Fruit fly (Drosophila melanogaster) whole organism, embryonic: ENCODE data around the gene Traf-like.

ENCODE experiments used
- B-H1 ChIP-seq: fragments of 200-800 bp; sonication (Bioruptor generic); IDR thresholded peaks from 3 replicates; pipeline ENCODE4 v1.3.6; 2022; ENCODE audit warnings: missing biosample characterization, missing genetic modification characterization
- Bgb ChIP-seq: fragments of 200-800 bp; sonication (Bioruptor generic); IDR thresholded peaks from 2 replicates; pipeline ENCODE4 v1.3.6; 2022; ENCODE audit warnings: missing biosample characterization, missing genetic modification characterization; ENCODE audit not compliant: partially characterized antibody
- CG1024 ChIP-seq: fragments of 200-800 bp; sonication (Bioruptor generic); IDR thresholded peaks from 2 replicates; pipeline ENCODE4 v1.3.6; 2022; ENCODE audit warnings: missing biosample characterization, missing genetic modification characterization
- CG10366 ChIP-seq: fragments of 200-800 bp; sonication (Bioruptor generic); IDR thresholded peaks from 2 replicates; pipeline ENCODE4 v1.3.6; 2022; ENCODE audit warnings: missing biosample characterization, missing genetic modification characterization
- CG11085 ChIP-seq: fragments of 200-800 bp; sonication (Bioruptor generic); IDR thresholded peaks from 2 replicates; pipeline ENCODE4 v1.3.6; 2022; ENCODE audit warnings: missing biosample characterization, missing genetic modification characterization
- CG11247 ChIP-seq: fragments of 200-800 bp; sonication (Bioruptor generic); IDR thresholded peaks from 2 replicates; pipeline ENCODE4 v1.3.6; 2022; ENCODE audit warnings: missing biosample characterization, missing genetic modification characterization
- CG11456 ChIP-seq: fragments of 200-800 bp; sonication (Bioruptor generic); IDR thresholded peaks from 3 replicates; pipeline ENCODE4 v1.3.6; 2022; ENCODE audit warnings: missing biosample characterization, missing genetic modification characterization
- CG12659 ChIP-seq: fragments of 200-800 bp; sonication (Bioruptor generic); optimal IDR thresholded peaks from 3 replicates; lab custom pipeline; 2017; ENCODE audit warnings: mild to moderate bottlenecking, missing biosample characterization, missing genetic modification reagents, missing genetic modification characterization
- CG14050 ChIP-seq: fragments of 200-800 bp; sonication (Bioruptor generic); IDR thresholded peaks from 3 replicates; pipeline ENCODE4 v1.3.6; 2022; ENCODE audit warnings: missing biosample characterization, missing genetic modification characterization
- CG15601 ChIP-seq: fragments of 200-800 bp; sonication (Bioruptor generic); optimal IDR thresholded peaks from 3 replicates; lab custom pipeline; 2019; ENCODE audit warnings: missing biosample characterization, mild to moderate bottlenecking, missing genetic modification characterization, moderate library complexity
- CG1603 ChIP-seq: fragments of 200-800 bp; sonication (Bioruptor generic); optimal IDR thresholded peaks from 2 replicates; lab custom pipeline; 2019; ENCODE audit warnings: missing biosample characterization, mild to moderate bottlenecking, missing genetic modification characterization, moderate library complexity
- CG17568 ChIP-seq: fragments of 200-800 bp; sonication (Bioruptor generic); optimal IDR thresholded peaks from 2 replicates; lab custom pipeline; 2018; ENCODE audit warnings: missing biosample characterization, mild to moderate bottlenecking, missing genetic modification characterization, moderate library complexity
- CG31388 ChIP-seq: fragments of 200-800 bp; sonication (Bioruptor generic); optimal IDR thresholded peaks from 2 replicates; lab custom pipeline; 2016; ENCODE audit warnings: missing biosample characterization, missing genetic modification characterization
- CG3995 ChIP-seq: fragments of 200-800 bp; sonication (Bioruptor generic); optimal IDR thresholded peaks from 3 replicates; lab custom pipeline; 2016; ENCODE audit warnings: missing biosample characterization, missing genetic modification characterization
- CG4282 ChIP-seq: fragments of 200-800 bp; sonication (Bioruptor generic); optimal IDR thresholded peaks from 2 replicates; lab custom pipeline; 2016; ENCODE audit warnings: missing biosample characterization, missing genetic modification characterization
- CG4854 ChIP-seq: fragments of 200-800 bp; sonication (Bioruptor generic); optimal IDR thresholded peaks from 2 replicates; lab custom pipeline; 2016; ENCODE audit warnings: missing biosample characterization, missing genetic modification characterization, inconsistent platforms
- CG6765 ChIP-seq: fragments of 200-800 bp; sonication (Bioruptor generic); optimal IDR thresholded peaks from 3 replicates; lab custom pipeline; 2017; ENCODE audit warnings: missing biosample characterization, mild to moderate bottlenecking, missing genetic modification characterization
- CG8281 ChIP-seq: fragments of 200-800 bp; sonication (Bioruptor generic); optimal IDR thresholded peaks from 2 replicates; lab custom pipeline; 2018; ENCODE audit warnings: missing biosample characterization, mild to moderate bottlenecking, missing genetic modification characterization, moderate library complexity
- CG8765 ChIP-seq: fragments of 200-800 bp; sonication (Bioruptor generic); IDR thresholded peaks from 2 replicates; pipeline ENCODE4 v1.3.6; 2022; ENCODE audit warnings: missing biosample characterization, missing genetic modification characterization
- CG8924 ChIP-seq: fragments of 200-800 bp; optimal IDR thresholded peaks from 3 replicates; lab custom pipeline; 2019; ENCODE audit warnings: missing biosample characterization, mild to moderate bottlenecking, missing genetic modification characterization, moderate library complexity
- CG9817 ChIP-seq: fragments of 200-800 bp; sonication (Bioruptor generic); optimal IDR thresholded peaks from 2 replicates; lab custom pipeline; 2018; ENCODE audit warnings: missing biosample characterization, mild to moderate bottlenecking, missing genetic modification characterization, moderate library complexity
- CkIIα-i1 ChIP-seq: fragments of 200-800 bp; sonication (Bioruptor generic); IDR thresholded peaks from 2 replicates; pipeline ENCODE4 v1.3.6; 2022; ENCODE audit warnings: missing biosample characterization, missing genetic modification characterization
- CoRest ChIP-seq: fragments of 200-800 bp; sonication (Bioruptor generic); optimal IDR thresholded peaks from 3 replicates; lab custom pipeline; 2018; ENCODE audit warnings: missing biosample characterization, mild to moderate bottlenecking, missing genetic modification characterization, moderate library complexity
- D19B ChIP-seq: fragments of 200-800 bp; sonication (Bioruptor generic); optimal IDR thresholded peaks from 2 replicates; lab custom pipeline; 2017; ENCODE audit warnings: missing biosample characterization, mild to moderate bottlenecking, missing genetic modification characterization
- HmgD ChIP-seq: fragments of 200-800 bp; sonication (Bioruptor generic); optimal IDR thresholded peaks from 3 replicates; lab custom pipeline; 2016; ENCODE audit warnings: missing biosample characterization, missing genetic modification characterization
- Hr78 ChIP-seq, 2 experiments: fragments of 200-800 bp in 1 of 2; fragments of >200 bp in 1 of 2; sonication (Bioruptor generic) in 1 of 2; optimal IDR thresholded peaks; 2 replicates each; lab custom pipeline; 2017 to 2019; ENCODE audit warnings: missing biosample characterization in 2 of 2, missing genetic modification characterization in 2 of 2, mild to moderate bottlenecking in 1 of 2, moderate library complexity in 1 of 2
- Lim3 ChIP-seq: fragments of 200-800 bp; sonication (Bioruptor generic); IDR thresholded peaks from 2 replicates; pipeline ENCODE4 v1.3.6; 2022; ENCODE audit warnings: missing biosample characterization, missing genetic modification characterization
- NfI ChIP-seq: fragments of 200-800 bp; sonication (Bioruptor generic); optimal IDR thresholded peaks from 3 replicates; lab custom pipeline; 2018; ENCODE audit warnings: missing biosample characterization, mild to moderate bottlenecking, missing genetic modification characterization, moderate library complexity
- Stat92E ChIP-seq, 3 experiments: fragments of >200 bp in 2 of 3; fragments of 200-800 bp in 1 of 3; sonication (Bioruptor generic) in 1 of 3; optimal IDR thresholded peaks; 2 replicates each; lab custom pipeline; 2017 to 2019; ENCODE audit warnings: missing biosample characterization in 3 of 3, missing genetic modification characterization in 3 of 3, mild to moderate bottlenecking in 1 of 3, moderate library complexity in 1 of 3
- Tbp ChIP-seq: fragments of >200 bp; optimal IDR thresholded peaks from 2 replicates; lab custom pipeline; 2018; ENCODE audit warnings: missing biosample characterization, missing genetic modification characterization
- ap ChIP-seq: fragments of 200-800 bp; sonication (Bioruptor generic); IDR thresholded peaks from 2 replicates; pipeline ENCODE4 v1.3.6; 2022; ENCODE audit warnings: missing biosample characterization, missing genetic modification characterization
- bab2 ChIP-seq: fragments of 200-800 bp; sonication (Bioruptor generic); optimal IDR thresholded peaks from 2 replicates; lab custom pipeline; 2016; ENCODE audit warnings: missing biosample characterization, missing genetic modification characterization
- bigmax ChIP-seq: fragments of 200-800 bp; sonication (Bioruptor generic); optimal IDR thresholded peaks from 2 replicates; lab custom pipeline; 2018; ENCODE audit warnings: missing biosample characterization, mild to moderate bottlenecking, missing genetic modification characterization
- bsh ChIP-seq, 2 experiments: fragments of 200-800 bp; sonication (Bioruptor generic); optimal IDR thresholded peaks; 2 replicates each; lab custom pipeline; 2017 to 2018; ENCODE audit warnings: mild to moderate bottlenecking in 2 of 2, missing biosample characterization in 2 of 2, missing genetic modification characterization in 2 of 2, moderate library complexity in 1 of 2
- chinmo ChIP-seq: fragments of 200-800 bp; sonication (Bioruptor generic); IDR thresholded peaks from 4 replicates; pipeline ENCODE4 v1.3.6; 2022; ENCODE audit warnings: missing biosample characterization, missing genetic modification characterization; ENCODE audit not compliant: partially characterized antibody
- croc ChIP-seq: fragments of 200-800 bp; sonication (Bioruptor generic); conservative IDR thresholded peaks from 3 replicates; pipeline ENCODE4 v1.3.6; 2022; ENCODE audit warnings: missing biosample characterization, missing genetic modification characterization
- da ChIP-seq: fragments of 200-800 bp; sonication (Bioruptor generic); optimal IDR thresholded peaks from 2 replicates; lab custom pipeline; 2016; ENCODE audit warnings: missing biosample characterization, missing genetic modification characterization
- fd64A ChIP-seq: fragments of 200-800 bp; sonication (Bioruptor generic); optimal IDR thresholded peaks from 3 replicates; lab custom pipeline; 2018; ENCODE audit warnings: missing biosample characterization, mild to moderate bottlenecking, missing genetic modification characterization
- ftz-f1 ChIP-seq: fragments of 200-800 bp; sonication (Bioruptor generic); optimal IDR thresholded peaks from 2 replicates; lab custom pipeline; 2016; ENCODE audit warnings: missing biosample characterization, missing genetic modification characterization
- gro ChIP-seq: fragments of 200-800 bp; sonication (Bioruptor generic); optimal IDR thresholded peaks from 2 replicates; lab custom pipeline; 2016; ENCODE audit warnings: missing biosample characterization, missing genetic modification characterization
- inv ChIP-seq: fragments of 200-800 bp; sonication (Bioruptor generic); IDR thresholded peaks from 2 replicates; pipeline ENCODE4 v1.3.6; 2022; ENCODE audit warnings: missing biosample characterization, missing genetic modification characterization; ENCODE audit not compliant: partially characterized antibody
- nerfin-2 ChIP-seq: fragments of 200-800 bp; sonication (Bioruptor generic); IDR thresholded peaks from 2 replicates; pipeline ENCODE4 v1.3.6; 2022; ENCODE audit warnings: missing biosample characterization, missing genetic modification characterization; ENCODE audit not compliant: partially characterized antibody
- nom ChIP-seq: fragments of 200-800 bp; sonication (Bioruptor generic); optimal IDR thresholded peaks from 2 replicates; lab custom pipeline; 2017; ENCODE audit warnings: missing biosample characterization, missing genetic modification characterization, mild to moderate bottlenecking, moderate library complexity, missing genetic modification reagents
- salm ChIP-seq: fragments of 200-800 bp; sonication (Bioruptor generic); optimal IDR thresholded peaks from 2 replicates; lab custom pipeline; 2018; ENCODE audit warnings: missing biosample characterization, mild to moderate bottlenecking, missing genetic modification characterization
- tin ChIP-seq: fragments of 200-800 bp; sonication (Bioruptor generic); optimal IDR thresholded peaks from 3 replicates; lab custom pipeline; 2016; ENCODE audit warnings: missing biosample characterization, missing genetic modification characterization
- vnd ChIP-seq: fragments of 200-800 bp; sonication (Bioruptor generic); IDR thresholded peaks from 3 replicates; pipeline ENCODE4 v1.3.6; 2022; ENCODE audit warnings: missing biosample characterization, missing genetic modification characterization; ENCODE audit not compliant: partially characterized antibody
- z ChIP-seq: fragments of 200-800 bp; sonication (Bioruptor generic); IDR thresholded peaks from 3 replicates; pipeline ENCODE4 v1.3.6; 2022; ENCODE audit warnings: missing biosample characterization, missing genetic modification characterization
- zf30C ChIP-seq: fragments of 200-800 bp; sonication (Bioruptor generic); optimal IDR thresholded peaks from 3 replicates; lab custom pipeline; 2018; ENCODE audit warnings: missing biosample characterization, mild to moderate bottlenecking, missing genetic modification characterization

Traf-like gene

dm6 chrX:16448252-16449191, 33.7 kb downstream of the Traf-like start, which contains the start of the genes CG34015 and eIF4H1:
Gene CG34015, minus strand, starts transcription at chrX:16448302.
Gene eIF4H1, plus strand, starts transcription at chrX:16448665.
- TF ChIP-seq B-H1 (GFP tag; lab: Robert Waterston, UW) (no peak), CG9817 (tag; lab: Kevin White, UChicago) (no peak), D19B (GFP tag; lab: Kevin White, UChicago) (no peak), CG15601 (peak; percentile 50), Hr78 (GFP tag; optimal IDR thresholded peaks at IDR 0.05; lab: Kevin White, UChicago) (no peak), CG6765 (GFP tag; lab: Kevin White, UChicago) (peak; percentile 57), gro (GFP tag; lab: Kevin White, UChicago) (no peak), CkIIα-i1 (GFP tag; lab: Robert Waterston, UW) (no peak), croc (no peak), nerfin-2 (GFP tag; lab: Robert Waterston, UW) (no peak), CG14050 (GFP tag; lab: Robert Waterston, UW) (no peak), nom (GFP tag; lab: Kevin White, UChicago) (peak; percentile 89), CG31388 (GFP tag; lab: Kevin White, UChicago) (no peak), salm (tag; lab: Kevin White, UChicago) (no peak), bsh (GFP tag; optimal IDR thresholded peaks at IDR 0.05; lab: Kevin White, UChicago) (peak in 1 of 2 experiments; percentile 88), CG4282 (GFP tag; lab: Kevin White, UChicago) (no peak), Tbp (GFP tag; lab: Kevin White, UChicago) (no peak), CoRest (tag; lab: Kevin White, UChicago) (peak; percentile 24), HmgD (GFP tag; lab: Kevin White, UChicago) (no peak), CG3995 (GFP tag; lab: Kevin White, UChicago) (peak; percentile 46), z (no peak), Bgb (GFP tag; lab: Robert Waterston, UW) (peak; percentile 66), CG17568 (no peak), fd64A (GFP tag; lab: Kevin White, UChicago) (no peak), CG8765 (no peak), NfI (GFP tag; lab: Kevin White, UChicago) (no peak), da (GFP tag; lab: Kevin White, UChicago) (no peak), CG4854 (GFP tag; lab: Kevin White, UChicago) (no peak), CG8281 (tag; lab: Kevin White, UChicago) (no peak), tin (no peak), ftz-f1 (no peak), CG11085 (GFP tag; lab: Robert Waterston, UW) (no peak), Lim3 (GFP tag; lab: Robert Waterston, UW) (no peak), chinmo (GFP tag; lab: Robert Waterston, UW) (peak; percentile 66; the same call in 2 of the 4 replicates), zf30C (GFP tag; lab: Kevin White, UChicago) (no peak), vnd (GFP tag; lab: Robert Waterston, UW) (no peak), CG8924 (tag; lab: Kevin White, UChicago) (peak; percentile 6), CG1603 (tag; lab: Kevin White, UChicago) (peak; percentile 12), Stat92E (GFP tag; optimal IDR thresholded peaks at IDR 0.05; lab: Kevin White, UChicago) (peak in 1 of 3 experiments; percentile 43), CG12659 (GFP tag; lab: Kevin White, UChicago) (peak; percentile 55), inv (peak; percentile 50; the same call in 1 of the 2 replicates), bab2 (no peak), ap (GFP tag; lab: Robert Waterston, UW) (no peak), CG11247 (GFP tag; lab: Robert Waterston, UW) (no peak), CG11456 (no peak), CG1024 (GFP tag; lab: Robert Waterston, UW) (no peak), bigmax (peak; percentile 8), CG10366 (GFP tag; lab: Robert Waterston, UW) (no peak)
